Worm (Caenorhabditis elegans) whole organism, young adult: ENCODE results near the gene F22E12.3.

Source experiments
- B0261.1 ChIP-seq: sonication (generic microtip); optimal IDR thresholded peaks from 2 replicates; lab custom pipeline; 2016; ENCODE audit warnings: mild to moderate bottlenecking, missing genetic modification characterization, moderate library complexity, missing compliant biosample characterization
- B0336.3 ChIP-seq: fragments of 200-800 bp; sonication (Bioruptor generic); IDR thresholded peaks from 2 replicates; pipeline ENCODE4 v1.3.6; 2022; ENCODE audit warnings: missing genetic modification characterization, missing compliant biosample characterization
- C17E4.6 ChIP-seq: fragments of 200-800 bp; sonication (Bioruptor generic); IDR thresholded peaks from 2 replicates; pipeline ENCODE4 v1.3.6; 2022; ENCODE audit warnings: missing genetic modification reagents, missing genetic modification characterization, missing compliant biosample characterization
- F10E7.11 ChIP-seq: sonication (generic microtip); optimal IDR thresholded peaks from 2 replicates; lab custom pipeline; 2017; ENCODE audit warnings: mild to moderate bottlenecking, missing genetic modification characterization, moderate library complexity, missing compliant biosample characterization
- F33H1.4 ChIP-seq: fragments of 200-800 bp; sonication (Bioruptor generic); IDR thresholded peaks from 2 replicates; pipeline ENCODE4 v1.3.6; 2022; ENCODE audit warnings: missing genetic modification reagents, missing genetic modification characterization, missing compliant biosample characterization
- F52B5.7 ChIP-seq: sonication (generic microtip); optimal IDR thresholded peaks from 2 replicates; lab custom pipeline; 2016; ENCODE audit warnings: mild to moderate bottlenecking, missing genetic modification characterization, missing compliant biosample characterization
- akir-1 ChIP-seq: fragments of 200-800 bp; sonication (Bioruptor generic); optimal IDR thresholded peaks from 2 replicates; lab custom pipeline; 2018; ENCODE audit warnings: mild to moderate bottlenecking, missing genetic modification characterization, moderate library complexity, missing compliant biosample characterization
- ama-1 ChIP-seq, 3 experiments: fragments of 150-350 bp in 1 of 3; sonication (generic microtip) in 2 of 3; optimal IDR thresholded peaks; 2 replicates each; lab custom pipeline; 2014 to 2018; ENCODE audit warnings: missing biosample characterization in 2 of 3, missing genetic modification characterization in 2 of 3, missing genetic modification reagents in 2 of 3
- attf-5 ChIP-seq: fragments of 200-800 bp; sonication (Bioruptor generic); optimal IDR thresholded peaks from 2 replicates; lab custom pipeline; 2018; ENCODE audit warnings: mild to moderate bottlenecking, missing genetic modification characterization, missing compliant biosample characterization
- cebp-1 ChIP-seq, 2 experiments: fragments of 200-800 bp in 1 of 2; sonication (Bioruptor generic) in 1 of 2; sonication (generic microtip) in 1 of 2; IDR thresholded peaks in 1 of 2; optimal IDR thresholded peaks in 1 of 2; 2 replicates each; pipeline versions ENCODE4 v1.3.6 to Lab custom; 2017 to 2022; ENCODE audit warnings: missing compliant biosample characterization in 2 of 2, missing genetic modification characterization in 2 of 2, mild to moderate bottlenecking in 1 of 2, missing genetic modification reagents in 1 of 2, moderate library complexity in 1 of 2
- ceh-27 ChIP-seq: fragments of 200-800 bp; sonication (Bioruptor generic); optimal IDR thresholded peaks from 2 replicates; lab custom pipeline; 2018; ENCODE audit warnings: mild to moderate bottlenecking, missing genetic modification characterization, moderate library complexity, missing compliant biosample characterization
- ceh-58 ChIP-seq: fragments of 200-800 bp; sonication (Bioruptor generic); IDR thresholded peaks from 2 replicates; pipeline ENCODE4 v1.3.6; 2022; ENCODE audit warnings: missing genetic modification characterization, missing compliant biosample characterization
- die-1 ChIP-seq: sonication (generic microtip); optimal IDR thresholded peaks from 2 replicates; lab custom pipeline; 2016; ENCODE audit warnings: missing genotype, mild to moderate bottlenecking, missing genetic modification characterization, missing compliant biosample characterization
- dox-1 ChIP-seq: fragments of 200-800 bp; sonication (Bioruptor generic); IDR thresholded peaks from 2 replicates; pipeline ENCODE4 v1.3.6; 2022; ENCODE audit warnings: missing genetic modification reagents, missing genetic modification characterization, missing compliant biosample characterization
- egl-18 ChIP-seq: fragments of 200-800 bp; sonication (Bioruptor generic); IDR thresholded peaks from 2 replicates; pipeline ENCODE4 v1.3.6; 2022; ENCODE audit warnings: missing genetic modification reagents, missing genetic modification characterization, missing compliant biosample characterization
- ekl-4 ChIP-seq: fragments of 200-800 bp; sonication (Bioruptor generic); IDR thresholded peaks from 2 replicates; pipeline ENCODE4 v1.3.6; 2022; ENCODE audit warnings: missing genetic modification reagents, missing genetic modification characterization, missing compliant biosample characterization
- ets-4 ChIP-seq: fragments of 200-800 bp; sonication (Bioruptor generic); optimal IDR thresholded peaks from 2 replicates; lab custom pipeline; 2018; ENCODE audit warnings: mild to moderate bottlenecking, missing genetic modification characterization, missing compliant biosample characterization
- hlh-12 ChIP-seq: sonication (generic microtip); optimal IDR thresholded peaks from 2 replicates; lab custom pipeline; 2016; ENCODE audit warnings: missing genetic modification characterization, missing compliant biosample characterization
- hlh-26 ChIP-seq: fragments of 200-800 bp; sonication (Bioruptor generic); conservative IDR thresholded peaks from 2 replicates; pipeline ENCODE4 v1.3.6; 2022; ENCODE audit warnings: missing genetic modification reagents, missing genetic modification characterization, missing compliant biosample characterization
- hmg-20 ChIP-seq: fragments of 200-800 bp; sonication (Bioruptor generic); IDR thresholded peaks from 2 replicates; pipeline ENCODE4 v1.3.6; 2022; ENCODE audit warnings: missing genetic modification reagents, missing genetic modification characterization, missing compliant biosample characterization
- let-607 ChIP-seq, 2 experiments: fragments of 200-800 bp in 1 of 2; sonication (Bioruptor generic) in 1 of 2; sonication (generic microtip) in 1 of 2; optimal IDR thresholded peaks; 2 replicates each; lab custom pipeline; 2016 to 2018; ENCODE audit warnings: mild to moderate bottlenecking in 2 of 2, missing compliant biosample characterization in 2 of 2, missing genetic modification characterization in 2 of 2, moderate library complexity in 2 of 2, missing genotype in 1 of 2
- lin-54 ChIP-seq: fragments of 200-800 bp; sonication (Bioruptor generic); optimal IDR thresholded peaks from 2 replicates; lab custom pipeline; 2018; ENCODE audit warnings: mild to moderate bottlenecking, missing genetic modification characterization, missing compliant biosample characterization
- lsy-27 ChIP-seq: sonication (generic microtip); optimal IDR thresholded peaks from 2 replicates; lab custom pipeline; 2017; ENCODE audit warnings: missing genetic modification characterization, mild to moderate bottlenecking, missing compliant biosample characterization, antibody characterized with exemption, missing genotype, borderline replicate concordance; ENCODE audit not compliant: insufficient read depth
- madf-10 ChIP-seq: sonication (generic microtip); optimal IDR thresholded peaks from 2 replicates; lab custom pipeline; 2016; ENCODE audit warnings: mild to moderate bottlenecking, missing genetic modification characterization, missing compliant biosample characterization
- madf-6 ChIP-seq: fragments of 200-800 bp; sonication (Bioruptor generic); IDR thresholded peaks from 2 replicates; pipeline ENCODE4 v1.3.6; 2022; ENCODE audit warnings: missing genetic modification reagents, missing genetic modification characterization, missing compliant biosample characterization
- mes-4 ChIP-seq: sonication (generic microtip); optimal IDR thresholded peaks from 2 replicates; lab custom pipeline; 2016; ENCODE audit warnings: missing genotype, missing genetic modification characterization, missing compliant biosample characterization
- mxl-1 ChIP-seq: sonication (generic microtip); optimal IDR thresholded peaks from 2 replicates; lab custom pipeline; 2016; ENCODE audit warnings: missing genetic modification characterization, missing compliant biosample characterization
- nhr-80 ChIP-seq: sonication (generic microtip); optimal IDR thresholded peaks from 2 replicates; lab custom pipeline; 2016; ENCODE audit warnings: missing genetic modification characterization, missing compliant biosample characterization
- rcor-1 ChIP-seq: fragments of 200-800 bp; sonication (Bioruptor generic); IDR thresholded peaks from 2 replicates; pipeline ENCODE4 v1.3.6; 2022; ENCODE audit warnings: missing genetic modification reagents, missing genetic modification characterization, missing compliant biosample characterization
- sea-2 ChIP-seq: fragments of 200-800 bp; sonication (Bioruptor generic); IDR thresholded peaks from 2 replicates; pipeline ENCODE4 v1.3.6; 2022; ENCODE audit warnings: missing genetic modification characterization, missing compliant biosample characterization
- snpc-1.1 ChIP-seq: sonication (generic microtip); optimal IDR thresholded peaks from 2 replicates; lab custom pipeline; 2017; ENCODE audit warnings: missing genetic modification characterization, mild to moderate bottlenecking, missing compliant biosample characterization, antibody characterized with exemption, moderate library complexity, missing genotype, missing genetic modification reagents; ENCODE audit not compliant: insufficient read depth
- ztf-26 ChIP-seq: sonication (generic microtip); optimal IDR thresholded peaks from 2 replicates; lab custom pipeline; 2017; ENCODE audit warnings: missing genetic modification characterization, missing compliant biosample characterization

Gene F22E12.3

ce11 chrV:10489998-10490397 lies 26.8 kb upstream of the F22E12.3 start, which contains the start of gene ncx-5:
Gene ncx-5 (minus strand): TSS chrV:10490098.
- TF ChIP-seq ets-4 (GFP tag; lab: Kevin White, UChicago) (no peak), ama-1 (optimal IDR thresholded peaks at IDR 0.05; lab: Kevin White, UChicago) (no peak), ama-1 (GFP tag; optimal IDR thresholded peaks at IDR 0.05; lab: Kevin White, UChicago) (no peak), mxl-1 (tag; lab: Kevin White, UChicago) (no peak)
- TF ChIP-seq, all 124 proteins: peak for 0

- TF ChIP-seq lin-54 (no peak), nhr-80 (peak; percentile 80)
Measured at ce11 chrV:10485389-10485788, 22.2 kb upstream of the F22E12.3 start.

- no peak for TF ChIP-seq ama-1 (optimal IDR thresholded peaks at IDR 0.05; lab: Kevin White, UChicago)
- TF ChIP-seq ama-1 (GFP tag; optimal IDR thresholded peaks at IDR 0.05; lab: Kevin White, UChicago) = no peak
- TF ChIP-seq hlh-12 (tag; lab: Kevin White, UChicago) = no peak
- TF ChIP-seq madf-6 = no peak
- TF ChIP-seq die-1 (tag; lab: Kevin White, UChicago) = no peak
- TF ChIP-seq hlh-26 (GFP tag; lab: Robert Waterston, UW) = no peak
- TF ChIP-seq ekl-4 (GFP tag; lab: Robert Waterston, UW) = no peak
- TF ChIP-seq sea-2 (GFP tag; lab: Robert Waterston, UW) = no peak
- TF ChIP-seq lsy-27 (tag; lab: Kevin White, UChicago) = no peak
- no peak for TF ChIP-seq snpc-1.1 (tag; lab: Kevin White, UChicago)
- no peak for TF ChIP-seq B0261.1 (tag; lab: Kevin White, UChicago)
- no peak for TF ChIP-seq ceh-58 (GFP tag; lab: Robert Waterston, UW)
- no peak for TF ChIP-seq C17E4.6 (GFP tag; lab: Robert Waterston, UW)
- TF ChIP-seq F52B5.7 (tag; lab: Kevin White, UChicago) = no peak
- no peak for TF ChIP-seq ztf-26 (tag; lab: Kevin White, UChicago)
- TF ChIP-seq hmg-20 = no peak
- TF ChIP-seq mes-4 (tag; lab: Kevin White, UChicago) = no peak
- TF ChIP-seq rcor-1 (GFP tag; lab: Robert Waterston, UW) = no peak
- TF ChIP-seq, all 124 proteins: peak for 0
Measured at ce11 chrV:10484640-10485039, 21.5 kb upstream of the F22E12.3 start, which contains the start of gene Y32F6B.1. Gene Y32F6B.1 (minus strand): TSS chrV:10484740.

- TF ChIP-seq F33H1.4 (GFP tag; lab: Robert Waterston, UW) = no peak
- peak; percentile 85 for TF ChIP-seq nhr-80
- no peak for TF ChIP-seq madf-10 (tag; lab: Kevin White, UChicago)
- no peak for TF ChIP-seq akir-1
- TF ChIP-seq, all 124 proteins: peak for 1
Measured at ce11 chrV:10483995-10484394, 20.8 kb upstream of the F22E12.3 start.

- TF ChIP-seq attf-5 (no peak), B0336.3 (GFP tag; lab: Robert Waterston, UW) (0 out of 2 replicates have a peak, but pooled peaks have one; percentile 19), nhr-80 (peak; percentile 55), cebp-1 (GFP tag; IDR thresholded peaks at IDR 0.05; lab: Robert Waterston, UW) (no peak), cebp-1 (tag; optimal IDR thresholded peaks at IDR 0.05; lab: Kevin White, UChicago) (peak; percentile 13), ceh-27 (no peak), let-607 (tag; optimal IDR thresholded peaks at IDR 0.05; lab: Kevin White, UChicago) (peak in 1 of 2 experiments; percentile 27), egl-18 (GFP tag; lab: Robert Waterston, UW) (no peak), F10E7.11 (tag; lab: Kevin White, UChicago) (no peak), dox-1 (GFP tag; lab: Robert Waterston, UW) (peak; percentile 47)
Measured at ce11 chrV:10478097-10478828, 15.1 kb upstream of the F22E12.3 start, which contains the start of the genes crp-1 and Y32F6B.9. Gene crp-1 (plus strand): TSS chrV:10478564. Gene Y32F6B.9 (plus strand): TSS chrV:10478699.
